Fruit fly (Drosophila melanogaster) whole organism, pupa: ENCODE results near the gene CG14205.
A peak's percentile ranks its signal among the peaks of the same experiment; 100 is the strongest.

ENCODE experiments used
- CG13204 ChIP-seq: fragments of 200-800 bp; sonication (Bioruptor generic); optimal IDR thresholded peaks from 2 replicates; lab custom pipeline; 2018; ENCODE audit warnings: missing biosample characterization, mild to moderate bottlenecking, missing genetic modification characterization, moderate library complexity
- CG14655 ChIP-seq: fragments of 200-800 bp; sonication (Bioruptor generic); optimal IDR thresholded peaks from 3 replicates; lab custom pipeline; 2017; ENCODE audit warnings: mild to moderate bottlenecking, missing biosample characterization, missing genetic modification reagents, missing genetic modification characterization
- CG15710 ChIP-seq: fragments of 200-800 bp; sonication (Bioruptor generic); optimal IDR thresholded peaks from 2 replicates; lab custom pipeline; 2018; ENCODE audit warnings: missing biosample characterization, mild to moderate bottlenecking, missing genetic modification characterization, moderate library complexity
- CG32121 ChIP-seq: fragments of 200-800 bp; sonication (Bioruptor generic); IDR thresholded peaks from 2 replicates; pipeline ENCODE4 v1.3.6; 2022; ENCODE audit warnings: missing biosample characterization, missing genetic modification characterization
- CG34367 ChIP-seq: fragments of 200-800 bp; sonication (Bioruptor generic); optimal IDR thresholded peaks from 2 replicates; lab custom pipeline; 2018; ENCODE audit warnings: missing biosample characterization, mild to moderate bottlenecking, missing genetic modification characterization
- CG4496 ChIP-seq: fragments of 200-800 bp; sonication (Bioruptor generic); IDR thresholded peaks from 3 replicates; pipeline ENCODE4 v1.3.6; 2022; ENCODE audit warnings: missing biosample characterization, missing genetic modification characterization
- CG8159 ChIP-seq: fragments of 200-800 bp; sonication (Bioruptor generic); optimal IDR thresholded peaks from 3 replicates; lab custom pipeline; 2018; ENCODE audit warnings: missing biosample characterization, mild to moderate bottlenecking, missing genetic modification characterization, moderate library complexity
- CG8301 ChIP-seq: fragments of 200-800 bp; sonication (Bioruptor generic); optimal IDR thresholded peaks from 2 replicates; lab custom pipeline; 2018; ENCODE audit warnings: missing biosample characterization, mild to moderate bottlenecking, missing genetic modification characterization
- CG9948 ChIP-seq: fragments of 200-800 bp; sonication (Bioruptor generic); optimal IDR thresholded peaks from 2 replicates; lab custom pipeline; 2018; ENCODE audit warnings: missing biosample characterization, mild to moderate bottlenecking, missing genetic modification characterization, moderate library complexity
- EcR ChIP-seq: fragments of 200-800 bp; sonication (Bioruptor generic); optimal IDR thresholded peaks from 3 replicates; lab custom pipeline; 2019; ENCODE audit warnings: missing biosample characterization, missing genetic modification characterization, mild to moderate bottlenecking, moderate library complexity, missing genetic modification reagents
- Ets98B ChIP-seq: fragments of 200-800 bp; sonication (Bioruptor generic); IDR thresholded peaks from 2 replicates; pipeline ENCODE4 v1.3.6; 2022; ENCODE audit warnings: missing biosample characterization, missing genetic modification characterization
- Pif1A ChIP-seq: fragments of 200-800 bp; sonication (Bioruptor generic); optimal IDR thresholded peaks from 3 replicates; lab custom pipeline; 2016; ENCODE audit warnings: missing biosample characterization, missing genetic modification characterization
- Pif1B ChIP-seq: fragments of 200-800 bp; sonication (Bioruptor generic); optimal IDR thresholded peaks from 3 replicates; lab custom pipeline; 2016; ENCODE audit warnings: missing biosample characterization, missing genetic modification characterization
- Snoo ChIP-seq: fragments of 200-800 bp; sonication (Bioruptor generic); optimal IDR thresholded peaks from 3 replicates; lab custom pipeline; 2017; ENCODE audit warnings: missing biosample characterization, mild to moderate bottlenecking, missing genetic modification characterization, inconsistent platforms
- fd96Ca ChIP-seq: fragments of 200-800 bp; sonication (Bioruptor generic); IDR thresholded peaks from 3 replicates; pipeline ENCODE4 v1.3.6; 2022; ENCODE audit warnings: missing biosample characterization, missing genetic modification characterization
- gl ChIP-seq: fragments of 200-800 bp; sonication (Bioruptor generic); optimal IDR thresholded peaks from 2 replicates; lab custom pipeline; 2018; ENCODE audit warnings: missing biosample characterization, mild to moderate bottlenecking, missing genetic modification characterization
- rn ChIP-seq: fragments of 200-800 bp; sonication (Bioruptor generic); IDR thresholded peaks from 2 replicates; pipeline ENCODE4 v1.3.6; 2022; ENCODE audit warnings: missing biosample characterization, missing genetic modification characterization

The CG14205 gene

dm6 chrX:19637002-19637420, 44.6 kb downstream of the CG14205 start:
- peak; percentile 49 for TF ChIP-seq EcR (GFP tag; lab: Kevin White, UChicago)
- peak; percentile 61 for TF ChIP-seq Ets98B (GFP tag; lab: Robert Waterston, UW)
- peak; percentile 39; the same call in 1 of the 3 replicates for TF ChIP-seq fd96Ca (GFP tag; lab: Robert Waterston, UW)
- TF ChIP-seq CG13204 (GFP tag; lab: Kevin White, UChicago): peak; percentile 66
- peak; percentile 67; the same call in 2 of the 3 replicates for TF ChIP-seq CG4496 (GFP tag; lab: Robert Waterston, UW)
- TF ChIP-seq Pif1B (GFP tag; lab: Kevin White, UChicago): peak; percentile 3
- TF ChIP-seq rn (GFP tag; lab: Robert Waterston, UW): no peak
- TF ChIP-seq Snoo (tag; lab: Kevin White, UChicago): no peak

- TF ChIP-seq CG15710 (no peak), CG32121 (GFP tag; lab: Robert Waterston, UW) (peak; percentile 15; the same call in 1 of the 2 replicates), CG4496 (GFP tag; lab: Robert Waterston, UW) (0 out of 3 replicates have a peak, but pooled peaks have one; percentile 24)
Observed at dm6 chrX:19637434-19638327, 45.3 kb downstream of the CG14205 start.

dm6 chrX:19638328-19638940, 46.0 kb downstream of the CG14205 start, which contains the start of gene Rcd-1:
Gene Rcd-1 (plus strand): TSS chrX:19638767.
- TF ChIP-seq fd96Ca (GFP tag; lab: Robert Waterston, UW) (no peak), Pif1B (GFP tag; lab: Kevin White, UChicago) (no peak), Pif1A (GFP tag; lab: Kevin White, UChicago) (no peak), CG14655 (GFP tag; lab: Kevin White, UChicago) (no peak), gl (tag; lab: Kevin White, UChicago) (no peak), CG8159 (tag; lab: Kevin White, UChicago) (no peak), CG15710 (no peak), CG8301 (no peak), CG9948 (tag; lab: Kevin White, UChicago) (no peak), CG13204 (GFP tag; lab: Kevin White, UChicago) (no peak)
- TF ChIP-seq, all 21 proteins: peak for 0

dm6 chrX:19640707-19641248, 48.4 kb downstream of the CG14205 start:
- TF ChIP-seq Ets98B (GFP tag; lab: Robert Waterston, UW) (no peak), CG4496 (GFP tag; lab: Robert Waterston, UW) (peak; percentile 31; the same call in 1 of the 3 replicates)

- TF ChIP-seq Snoo (tag; lab: Kevin White, UChicago) (peak; percentile 13), CG32121 (GFP tag; lab: Robert Waterston, UW) (no peak), CG15710 (no peak), Ets98B (GFP tag; lab: Robert Waterston, UW) (peak; percentile 42; the same call in 1 of the 2 replicates), Pif1B (GFP tag; lab: Kevin White, UChicago) (no peak), Pif1A (GFP tag; lab: Kevin White, UChicago) (no peak), fd96Ca (GFP tag; lab: Robert Waterston, UW) (no peak), gl (tag; lab: Kevin White, UChicago) (no peak), CG34367 (tag; lab: Kevin White, UChicago) (peak; percentile 0)
- TF ChIP-seq, all 21 proteins: peak for 3
Observed at dm6 chrX:19642819-19643504, 50.6 kb downstream of the CG14205 start, which contains the start of the genes CG12237 and Sec61gamma. Gene CG12237 (minus strand): TSS chrX:19642869. Gene Sec61gamma (plus strand): TSS chrX:19643327.
